Worm (Caenorhabditis elegans) whole organism, L2 larva: ENCODE data around the gene srz-62.

ENCODE experiments used
- alr-1 ChIP-seq: fragments of 150-350 bp; optimal IDR thresholded peaks from 2 replicates; lab custom pipeline; 2014; ENCODE audit warnings: missing biosample characterization, missing genetic modification characterization
- aly-2 ChIP-seq: fragments of 150-350 bp; optimal IDR thresholded peaks from 2 replicates; lab custom pipeline; 2014; ENCODE audit warnings: missing biosample characterization, missing genetic modification characterization
- ceh-82 ChIP-seq: fragments of 150-350 bp; optimal IDR thresholded peaks from 2 replicates; lab custom pipeline; 2014; ENCODE audit warnings: missing biosample characterization, missing genetic modification characterization
- lin-11 ChIP-seq: fragments of 150-350 bp; sonication (generic microtip); optimal IDR thresholded peaks from 2 replicates; lab custom pipeline; 2014; ENCODE audit warnings: missing biosample characterization, missing genetic modification characterization, inconsistent platforms, mixed read lengths
- lsy-2 ChIP-seq, 2 experiments: fragments of 150-350 bp in 1 of 2; sonication (generic microtip) in 1 of 2; optimal IDR thresholded peaks; 2 replicates each; lab custom pipeline; 2014 to 2017; ENCODE audit warnings: missing biosample characterization in 2 of 2, missing genetic modification characterization in 2 of 2
- mdl-1 ChIP-seq, 2 experiments: fragments of 150-350 bp in 1 of 2; sonication (generic microtip) in 1 of 2; optimal IDR thresholded peaks; 2 replicates each; lab custom pipeline; 2017; ENCODE audit warnings: missing biosample characterization in 2 of 2, missing genetic modification characterization in 2 of 2
- nhr-11 ChIP-seq: fragments of 150-350 bp; optimal IDR thresholded peaks from 2 replicates; lab custom pipeline; 2014; ENCODE audit warnings: missing biosample characterization, missing genetic modification characterization
- nhr-12 ChIP-seq: fragments of 150-350 bp; optimal IDR thresholded peaks from 2 replicates; lab custom pipeline; 2014; ENCODE audit warnings: missing biosample characterization, missing genetic modification characterization
- nhr-25 ChIP-seq: fragments of 150-350 bp; sonication (generic microtip); optimal IDR thresholded peaks from 3 replicates; lab custom pipeline; 2014; ENCODE audit warnings: missing biosample characterization, missing genetic modification characterization
- unc-39 ChIP-seq: fragments of 150-350 bp; optimal IDR thresholded peaks from 2 replicates; lab custom pipeline; 2014; ENCODE audit warnings: missing biosample characterization, missing genetic modification characterization
- unc-62 ChIP-seq: fragments of 150-350 bp; optimal IDR thresholded peaks from 2 replicates; lab custom pipeline; 2014; ENCODE audit warnings: missing biosample characterization, missing genetic modification reagents, missing genetic modification characterization
- zag-1 ChIP-seq: fragments of 150-350 bp; optimal IDR thresholded peaks from 2 replicates; lab custom pipeline; 2014; ENCODE audit warnings: missing biosample characterization, missing genetic modification characterization
- ztf-4 ChIP-seq: fragments of 150-350 bp; optimal IDR thresholded peaks from 2 replicates; lab custom pipeline; 2014; ENCODE audit warnings: missing biosample characterization, missing genetic modification characterization

- TF ChIP-seq unc-62 (GFP tag; lab: Kevin White, UChicago) (no peak), ztf-4 (no peak), nhr-12 (tag; lab: Kevin White, UChicago) (no peak), alr-1 (tag; lab: Kevin White, UChicago) (no peak), unc-39 (tag; lab: Kevin White, UChicago) (no peak), mdl-1 (tag; optimal IDR thresholded peaks at IDR 0.05; lab: Kevin White, UChicago) (no peak), lin-11 (no peak), aly-2 (no peak), zag-1 (tag; lab: Kevin White, UChicago) (no peak), nhr-25 (no peak), ceh-82 (no peak), nhr-11 (tag; lab: Kevin White, UChicago) (no peak), lsy-2 (tag; optimal IDR thresholded peaks at IDR 0.05; lab: Kevin White, UChicago) (no peak)
Observed at ce11 chrIV:3888963-3889362, 11.3 kb upstream of the srz-62 start, which contains the start of gene oac-21.
